Worm (Caenorhabditis elegans) whole organism, young adult: Measurements from ENCODE around the gene F41B5.12.

Experiments used
- B0336.3 ChIP-seq: fragments of 200-800 bp; sonication (Bioruptor generic); IDR thresholded peaks from 2 replicates; pipeline ENCODE4 v1.3.6; 2022; ENCODE audit warnings: missing genetic modification characterization, missing compliant biosample characterization
- F10E7.11 ChIP-seq: sonication (generic microtip); optimal IDR thresholded peaks from 2 replicates; lab custom pipeline; 2017; ENCODE audit warnings: mild to moderate bottlenecking, missing genetic modification characterization, moderate library complexity, missing compliant biosample characterization
- F33H1.4 ChIP-seq: fragments of 200-800 bp; sonication (Bioruptor generic); IDR thresholded peaks from 2 replicates; pipeline ENCODE4 v1.3.6; 2022; ENCODE audit warnings: missing genetic modification reagents, missing genetic modification characterization, missing compliant biosample characterization
- F39B2.1 ChIP-seq: fragments of 200-800 bp; sonication (Bioruptor generic); IDR thresholded peaks from 2 replicates; pipeline ENCODE4 v1.3.6; 2022; ENCODE audit warnings: missing genetic modification reagents, missing genetic modification characterization, missing compliant biosample characterization
- F55B11.4 ChIP-seq: sonication (generic microtip); optimal IDR thresholded peaks from 2 replicates; lab custom pipeline; 2016; ENCODE audit warnings: missing compliant biosample characterization, missing genetic modification characterization, borderline replicate concordance; ENCODE audit not compliant: insufficient read depth
- T07F8.4 ChIP-seq: sonication (generic microtip); optimal IDR thresholded peaks from 2 replicates; lab custom pipeline; 2016; ENCODE audit warnings: mild to moderate bottlenecking, missing genetic modification characterization, moderate library complexity, missing compliant biosample characterization
- T26A5.8 ChIP-seq: sonication (generic microtip); optimal IDR thresholded peaks from 2 replicates; lab custom pipeline; 2016; ENCODE audit warnings: missing genetic modification characterization, missing compliant biosample characterization
- Y53G8AR.9 ChIP-seq: fragments of 200-800 bp; sonication (Bioruptor generic); conservative IDR thresholded peaks from 2 replicates; pipeline ENCODE4 v1.3.6; 2022; ENCODE audit warnings: missing genetic modification reagents, missing genetic modification characterization, missing compliant biosample characterization
- Y56A3A.18 ChIP-seq: fragments of 200-800 bp; sonication (Bioruptor generic); IDR thresholded peaks from 2 replicates; pipeline ENCODE4 v1.3.6; 2022; ENCODE audit warnings: missing genetic modification reagents, missing genetic modification characterization, missing compliant biosample characterization
- ZK185.1 ChIP-seq: sonication (generic microtip); optimal IDR thresholded peaks from 2 replicates; lab custom pipeline; 2016; ENCODE audit warnings: mild to moderate bottlenecking, missing genetic modification characterization, missing compliant biosample characterization; ENCODE audit not compliant: poor library complexity, severe bottlenecking
- akir-1 ChIP-seq: fragments of 200-800 bp; sonication (Bioruptor generic); optimal IDR thresholded peaks from 2 replicates; lab custom pipeline; 2018; ENCODE audit warnings: mild to moderate bottlenecking, missing genetic modification characterization, moderate library complexity, missing compliant biosample characterization
- aptf-2 ChIP-seq: fragments of 200-800 bp; sonication (Bioruptor generic); conservative IDR thresholded peaks from 2 replicates; pipeline ENCODE4 v1.3.6; 2022; ENCODE audit warnings: missing genetic modification reagents, missing genetic modification characterization, missing compliant biosample characterization
- attf-5 ChIP-seq: fragments of 200-800 bp; sonication (Bioruptor generic); optimal IDR thresholded peaks from 2 replicates; lab custom pipeline; 2018; ENCODE audit warnings: mild to moderate bottlenecking, missing genetic modification characterization, missing compliant biosample characterization
- bed-2 ChIP-seq: fragments of 200-800 bp; sonication (Bioruptor generic); IDR thresholded peaks from 2 replicates; pipeline ENCODE4 v1.3.6; 2022; ENCODE audit warnings: missing genetic modification reagents, missing genetic modification characterization, missing compliant biosample characterization
- cebp-1 ChIP-seq, 2 experiments: fragments of 200-800 bp in 1 of 2; sonication (Bioruptor generic) in 1 of 2; sonication (generic microtip) in 1 of 2; IDR thresholded peaks in 1 of 2; optimal IDR thresholded peaks in 1 of 2; 2 replicates each; pipeline versions ENCODE4 v1.3.6 to Lab custom; 2017 to 2022; ENCODE audit warnings: missing compliant biosample characterization in 2 of 2, missing genetic modification characterization in 2 of 2, mild to moderate bottlenecking in 1 of 2, missing genetic modification reagents in 1 of 2, moderate library complexity in 1 of 2
- cebp-2 ChIP-seq: fragments of 200-800 bp; sonication (Bioruptor generic); IDR thresholded peaks from 2 replicates; pipeline ENCODE4 v1.3.6; 2022; ENCODE audit warnings: missing genetic modification characterization, missing compliant biosample characterization
- ceh-27 ChIP-seq: fragments of 200-800 bp; sonication (Bioruptor generic); optimal IDR thresholded peaks from 2 replicates; lab custom pipeline; 2018; ENCODE audit warnings: mild to moderate bottlenecking, missing genetic modification characterization, moderate library complexity, missing compliant biosample characterization
- ceh-58 ChIP-seq: fragments of 200-800 bp; sonication (Bioruptor generic); IDR thresholded peaks from 2 replicates; pipeline ENCODE4 v1.3.6; 2022; ENCODE audit warnings: missing genetic modification characterization, missing compliant biosample characterization
- efl-1 ChIP-seq: fragments of 150-350 bp; optimal IDR thresholded peaks from 2 replicates; lab custom pipeline; 2014; ENCODE audit warnings: missing biosample characterization, missing genetic modification reagents, missing genetic modification characterization
- fkh-3 ChIP-seq: sonication (generic microtip); optimal IDR thresholded peaks from 2 replicates; lab custom pipeline; 2016; ENCODE audit warnings: mild to moderate bottlenecking, missing genetic modification characterization, missing compliant biosample characterization
- gei-17 ChIP-seq: fragments of 200-800 bp; sonication (Bioruptor generic); optimal IDR thresholded peaks from 2 replicates; lab custom pipeline; 2018; ENCODE audit warnings: mild to moderate bottlenecking, missing genetic modification characterization, missing compliant biosample characterization
- hmg-1.2 ChIP-seq: fragments of 200-800 bp; sonication (Bioruptor generic); IDR thresholded peaks from 2 replicates; pipeline ENCODE4 v1.3.6; 2022; ENCODE audit warnings: missing genetic modification reagents, missing genetic modification characterization, missing compliant biosample characterization
- hrde-1 ChIP-seq: sonication (generic microtip); optimal IDR thresholded peaks from 2 replicates; lab custom pipeline; 2016; ENCODE audit warnings: missing genetic modification characterization, mild to moderate bottlenecking, missing compliant biosample characterization, moderate library complexity, missing genotype, missing genetic modification reagents, borderline replicate concordance
- lag-1 ChIP-seq: fragments of 200-800 bp; sonication (Bioruptor generic); IDR thresholded peaks from 2 replicates; pipeline ENCODE4 v1.3.6; 2022; ENCODE audit warnings: missing genetic modification reagents, missing genetic modification characterization, missing compliant biosample characterization
- lin-54 ChIP-seq: fragments of 200-800 bp; sonication (Bioruptor generic); optimal IDR thresholded peaks from 2 replicates; lab custom pipeline; 2018; ENCODE audit warnings: mild to moderate bottlenecking, missing genetic modification characterization, missing compliant biosample characterization
- madf-3 ChIP-seq: fragments of 200-800 bp; sonication (Bioruptor generic); IDR thresholded peaks from 2 replicates; pipeline ENCODE4 v1.3.6; 2022; ENCODE audit warnings: missing genetic modification reagents, missing genetic modification characterization, missing compliant biosample characterization
- madf-6 ChIP-seq: fragments of 200-800 bp; sonication (Bioruptor generic); IDR thresholded peaks from 2 replicates; pipeline ENCODE4 v1.3.6; 2022; ENCODE audit warnings: missing genetic modification reagents, missing genetic modification characterization, missing compliant biosample characterization
- mcd-1 ChIP-seq: fragments of 200-800 bp; sonication (Bioruptor generic); IDR thresholded peaks from 2 replicates; pipeline ENCODE4 v1.3.6; 2022; ENCODE audit warnings: missing genetic modification reagents, missing genetic modification characterization, missing compliant biosample characterization
- mes-4 ChIP-seq: sonication (generic microtip); optimal IDR thresholded peaks from 2 replicates; lab custom pipeline; 2016; ENCODE audit warnings: missing genotype, missing genetic modification characterization, missing compliant biosample characterization
- mxl-1 ChIP-seq: sonication (generic microtip); optimal IDR thresholded peaks from 2 replicates; lab custom pipeline; 2016; ENCODE audit warnings: missing genetic modification characterization, missing compliant biosample characterization
- nfya-1 ChIP-seq: sonication (generic microtip); optimal IDR thresholded peaks from 2 replicates; lab custom pipeline; 2017; ENCODE audit warnings: antibody characterized with exemption, missing compliant biosample characterization, missing genetic modification characterization, borderline replicate concordance; ENCODE audit not compliant: insufficient read depth
- nfya-2 ChIP-seq: fragments of 200-800 bp; sonication (Bioruptor generic); IDR thresholded peaks from 2 replicates; pipeline ENCODE4 v1.3.6; 2022; ENCODE audit warnings: missing genetic modification reagents, missing genetic modification characterization, missing compliant biosample characterization
- nhr-80 ChIP-seq: sonication (generic microtip); optimal IDR thresholded peaks from 2 replicates; lab custom pipeline; 2016; ENCODE audit warnings: missing genetic modification characterization, missing compliant biosample characterization
- nhr-90 ChIP-seq: sonication (generic microtip); optimal IDR thresholded peaks from 2 replicates; lab custom pipeline; 2016; ENCODE audit warnings: missing genotype, mild to moderate bottlenecking, missing genetic modification characterization, missing compliant biosample characterization
- pha-4 ChIP-seq: fragments of 150-350 bp; sonication (generic microtip); optimal IDR thresholded peaks from 2 replicates; lab custom pipeline; 2014; ENCODE audit warnings: missing biosample characterization, missing genetic modification reagents, missing genetic modification characterization
- rcor-1 ChIP-seq: fragments of 200-800 bp; sonication (Bioruptor generic); IDR thresholded peaks from 2 replicates; pipeline ENCODE4 v1.3.6; 2022; ENCODE audit warnings: missing genetic modification reagents, missing genetic modification characterization, missing compliant biosample characterization
- rec-8 ChIP-seq, 2 experiments: sonication (generic microtip); optimal IDR thresholded peaks; 2 replicates each; lab custom pipeline; 2016; ENCODE audit warnings: mild to moderate bottlenecking in 2 of 2, missing genetic modification characterization in 2 of 2, missing genetic modification reagents in 2 of 2, missing genotype in 2 of 2, missing biosample characterization in 1 of 2, missing compliant biosample characterization in 1 of 2, moderate library complexity in 1 of 2
- repo-1 ChIP-seq: sonication (generic microtip); optimal IDR thresholded peaks from 2 replicates; lab custom pipeline; 2017; ENCODE audit warnings: mild to moderate bottlenecking, missing genetic modification characterization, missing compliant biosample characterization
- snpc-3.4 ChIP-seq: sonication (generic microtip); optimal IDR thresholded peaks from 2 replicates; lab custom pipeline; 2017; ENCODE audit warnings: missing genetic modification characterization, mild to moderate bottlenecking, missing compliant biosample characterization, antibody characterized with exemption, moderate library complexity, missing genotype, missing genetic modification reagents
- snpc-4 ChIP-seq, 5 experiments: fragments of 150-350 bp in 1 of 5; sonication (generic microtip) in 4 of 5; optimal IDR thresholded peaks; 2 replicates each; lab custom pipeline; 2014 to 2018; ENCODE audit warnings: missing genetic modification characterization in 5 of 5, missing biosample characterization in 3 of 5, antibody characterized with exemption in 2 of 5, mild to moderate bottlenecking in 2 of 5, missing compliant biosample characterization in 2 of 5, missing genotype in 2 of 5, moderate library complexity in 2 of 5, missing genetic modification reagents in 1 of 5
- somi-1 ChIP-seq: fragments of 200-800 bp; sonication (Bioruptor generic); optimal IDR thresholded peaks from 2 replicates; lab custom pipeline; 2018; ENCODE audit warnings: mild to moderate bottlenecking, missing genetic modification characterization, missing compliant biosample characterization
- sptf-2 ChIP-seq: fragments of 200-800 bp; sonication (Bioruptor generic); optimal IDR thresholded peaks from 2 replicates; lab custom pipeline; 2018; ENCODE audit warnings: mild to moderate bottlenecking, missing genetic modification characterization, missing compliant biosample characterization
- zim-3 ChIP-seq: sonication (generic microtip); optimal IDR thresholded peaks from 2 replicates; lab custom pipeline; 2017; ENCODE audit warnings: mild to moderate bottlenecking, missing genetic modification characterization, moderate library complexity, missing compliant biosample characterization
- ztf-3 ChIP-seq: fragments of 200-800 bp; sonication (Bioruptor generic); optimal IDR thresholded peaks from 2 replicates; lab custom pipeline; 2018; ENCODE audit warnings: mild to moderate bottlenecking, missing genetic modification characterization, missing compliant biosample characterization

Gene F41B5.12

DNA sequence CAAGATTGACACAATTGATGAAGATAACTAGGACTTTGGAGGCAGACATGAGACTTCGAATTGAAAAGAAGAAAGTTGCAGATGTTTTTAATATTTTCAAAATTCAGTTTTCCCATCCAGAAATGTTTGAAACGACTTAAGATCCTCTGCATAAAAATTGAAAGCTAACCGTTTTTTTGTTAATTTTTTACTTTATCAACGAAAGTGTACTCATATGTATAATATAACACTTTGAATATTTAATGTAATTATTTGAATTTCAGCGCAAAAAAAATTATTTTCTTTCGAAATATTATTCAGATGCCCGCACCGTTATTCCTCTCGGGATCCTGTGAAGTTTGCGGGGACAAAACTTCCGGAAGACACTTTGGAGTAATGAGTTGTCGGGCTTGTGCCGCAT, 33.9 kb upstream of the F41B5.12 start, which contains the start of gene nhr-18:
Gene nhr-18, plus strand, starts transcription at position 301 of the 400 bp plus-strand sequence.
- no peak for TF ChIP-seq sptf-2 (GFP tag; lab: Kevin White, UChicago)
- no peak for TF ChIP-seq lin-54
- TF ChIP-seq akir-1 (GFP tag; lab: Kevin White, UChicago): no peak
- no peak for TF ChIP-seq rec-8 (tag; optimal IDR thresholded peaks at IDR 0.05; lab: Kevin White, UChicago)
- TF ChIP-seq madf-3: no peak
- TF ChIP-seq gei-17 (GFP tag; lab: Kevin White, UChicago): no peak
- no peak for TF ChIP-seq ceh-58 (GFP tag; lab: Robert Waterston, UW)
- TF ChIP-seq hmg-1.2 (GFP tag; lab: Robert Waterston, UW): no peak
- no peak for TF ChIP-seq ZK185.1 (tag; lab: Kevin White, UChicago)
- TF ChIP-seq lag-1 (GFP tag; lab: Robert Waterston, UW): no peak
- no peak for TF ChIP-seq ztf-3 (GFP tag; lab: Kevin White, UChicago)
- no peak for TF ChIP-seq repo-1 (tag; lab: Kevin White, UChicago)
- no peak for TF ChIP-seq somi-1 (GFP tag; lab: Kevin White, UChicago)
- no peak for TF ChIP-seq nfya-1 (tag; lab: Kevin White, UChicago)
- TF ChIP-seq bed-2 (GFP tag; lab: Robert Waterston, UW): no peak
- TF ChIP-seq, all 124 proteins: peak for 0

ce11 chrV:2228781-2229180, 32.0 kb upstream of the F41B5.12 start, which contains the start of gene nhr-126:
Gene nhr-126 (plus strand): TSS chrV:2229081.
- TF ChIP-seq cebp-2 (GFP tag; lab: Robert Waterston, UW): no peak
- TF ChIP-seq T07F8.4 (tag; lab: Kevin White, UChicago): no peak
- TF ChIP-seq Y53G8AR.9 (GFP tag; lab: Robert Waterston, UW): no peak
- TF ChIP-seq F55B11.4 (tag; lab: Kevin White, UChicago): no peak
- no peak for TF ChIP-seq nfya-2 (GFP tag; lab: Robert Waterston, UW)
- TF ChIP-seq rcor-1 (GFP tag; lab: Robert Waterston, UW): no peak
- no peak for TF ChIP-seq nfya-1 (tag; lab: Kevin White, UChicago)
- no peak for TF ChIP-seq B0336.3
- TF ChIP-seq F39B2.1 (GFP tag; lab: Robert Waterston, UW): no peak
- TF ChIP-seq ceh-27 (GFP tag; lab: Kevin White, UChicago): no peak
- TF ChIP-seq madf-6 (GFP tag; lab: Robert Waterston, UW): no peak

ce11 chrV:2230912-2231311, 29.8 kb upstream of the F41B5.12 start, which contains the start of gene nhr-134:
Gene nhr-134 (plus strand): TSS chrV:2231223.
- TF ChIP-seq snpc-3.4 (tag; lab: Kevin White, UChicago) (no peak), cebp-1 (GFP tag; IDR thresholded peaks at IDR 0.05; lab: Robert Waterston, UW) (no peak), cebp-1 (tag; optimal IDR thresholded peaks at IDR 0.05; lab: Kevin White, UChicago) (peak; percentile 25), aptf-2 (no peak), mes-4 (no peak), nhr-90 (tag; lab: Kevin White, UChicago) (no peak), efl-1 (no peak), F33H1.4 (GFP tag; lab: Robert Waterston, UW) (no peak), nhr-80 (tag; lab: Kevin White, UChicago) (peak; percentile 4), fkh-3 (tag; lab: Kevin White, UChicago) (no peak), attf-5 (GFP tag; lab: Kevin White, UChicago) (peak; percentile 34), T26A5.8 (tag; lab: Kevin White, UChicago) (no peak), pha-4 (tag; lab: Kevin White, UChicago) (no peak), repo-1 (tag; lab: Kevin White, UChicago) (no peak), hrde-1 (tag; lab: Kevin White, UChicago) (no peak), snpc-4 (GFP tag; optimal IDR thresholded peaks at IDR 0.05; lab: Kevin White, UChicago) (no peak), snpc-4 (tag; optimal IDR thresholded peaks at IDR 0.05; lab: Kevin White, UChicago) (no peak), F10E7.11 (tag; lab: Kevin White, UChicago) (no peak), hmg-1.2 (GFP tag; lab: Robert Waterston, UW) (peak; percentile 52; the same call in 1 of the 2 replicates), madf-3 (no peak), zim-3 (no peak), Y56A3A.18 (GFP tag; lab: Robert Waterston, UW) (no peak), lin-54 (no peak), mxl-1 (no peak), mcd-1 (GFP tag; lab: Robert Waterston, UW) (no peak)
